Fruit fly (Drosophila melanogaster) whole organism, prepupa: ENCODE data around the gene Or83c.

Experiments
- Blimp-1 ChIP-seq: fragments of 200-800 bp; sonication (Bioruptor generic); optimal IDR thresholded peaks from 3 replicates; lab custom pipeline; 2017; ENCODE audit warnings: missing biosample characterization, missing genetic modification characterization, mild to moderate bottlenecking, moderate library complexity, missing genetic modification reagents
- CG11294 ChIP-seq: fragments of 200-800 bp; sonication (Bioruptor generic); IDR thresholded peaks from 2 replicates; pipeline ENCODE4 v1.3.6; 2022; ENCODE audit warnings: missing biosample characterization, missing genetic modification characterization
- CG4318 ChIP-seq: fragments of 200-800 bp; sonication (Bioruptor generic); optimal IDR thresholded peaks from 3 replicates; lab custom pipeline; 2017; ENCODE audit warnings: missing biosample characterization, mild to moderate bottlenecking, missing genetic modification characterization
- Eip78C ChIP-seq: fragments of 200-800 bp; sonication (Bioruptor generic); peaks from one replicate; lab custom pipeline; 2016; ENCODE audit warnings: missing biosample characterization, missing genetic modification characterization
- lz ChIP-seq: fragments of 200-800 bp; sonication (Bioruptor generic); optimal IDR thresholded peaks from 3 replicates; lab custom pipeline; 2016; ENCODE audit warnings: missing biosample characterization, missing genetic modification characterization

DNA sequence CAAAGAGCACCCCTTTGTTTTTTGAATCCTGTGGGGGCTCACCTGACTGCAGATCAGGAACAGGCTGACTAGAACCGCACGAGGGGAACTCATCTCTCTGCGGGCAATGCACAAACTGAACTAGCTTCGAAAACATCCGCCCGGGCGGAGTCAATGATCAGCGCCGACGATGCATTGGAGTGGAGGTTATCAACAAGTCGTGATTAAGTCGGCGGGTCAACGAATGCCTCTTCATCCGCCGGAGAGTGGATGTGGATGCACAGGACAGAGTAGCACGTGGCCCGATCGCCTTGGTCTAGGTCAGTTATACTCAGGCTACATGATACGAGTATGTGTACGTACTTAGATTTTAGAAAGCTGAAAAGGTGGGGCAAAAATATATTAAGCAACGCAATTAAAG, 32.8 kb upstream of the Or83c start, which contains the start of gene Obp83ef:
- TF ChIP-seq lz (GFP tag; lab: Kevin White, UChicago): no peak
- no peak for TF ChIP-seq Blimp-1 (GFP tag; lab: Kevin White, UChicago)
- no peak for TF ChIP-seq Eip78C (GFP tag; lab: Kevin White, UChicago)
- no peak for TF ChIP-seq CG11294 (GFP tag; lab: Robert Waterston, UW)
- no peak for TF ChIP-seq CG4318 (GFP tag; lab: Kevin White, UChicago)
